Worm (Caenorhabditis elegans): Measurements from ENCODE around the gene dim-1.
A peak's percentile ranks its signal among the peaks of the same experiment; 100 is the strongest.

Gene dim-1

ce11 chrX:8103899-8104298 lies 45.9 kb upstream of the dim-1 start, which contains the start of gene K07E3.2 (continued):
- TF ChIP-seq Y48G9A.11 (GFP tag; IDR thresholded peaks at IDR 0.05) (no peak), daf-16 (GFP tag; optimal IDR thresholded peaks at IDR 0.05) (no peak), daf-16 (tag; optimal IDR thresholded peaks at IDR 0.05) (no peak), nhr-25 (tag; optimal IDR thresholded peaks at IDR 0.05; ENCODE audit: borderline replicate concordance, insufficient read depth) (no peak), ceh-62 (tag; optimal IDR thresholded peaks at IDR 0.05) (no peak), lin-39 (tag; optimal IDR thresholded peaks at IDR 0.05) (no peak), hmg-1.1 (GFP tag; IDR thresholded peaks at IDR 0.05) (peak; percentile 84), mep-1 (tag; optimal IDR thresholded peaks at IDR 0.05) (peak; percentile 41), ZK546.5 (tag; optimal IDR thresholded peaks at IDR 0.05) (no peak), unc-130 (GFP tag; optimal IDR thresholded peaks at IDR 0.05) (no peak), zfp-2 (tag; optimal IDR thresholded peaks at IDR 0.05) (no peak), attf-4 (tag; optimal IDR thresholded peaks at IDR 0.05) (no peak), lin-38 (GFP tag; IDR thresholded peaks at IDR 0.05) (no peak), egl-27 (tag; optimal IDR thresholded peaks at IDR 0.05) (no peak), mes-2 (tag; optimal IDR thresholded peaks at IDR 0.05; ENCODE audit: poor library complexity, severe bottlenecking) (peak; percentile 66), F26F4.8 (GFP tag; conservative IDR thresholded peaks at IDR 0.05) (no peak), nhr-102 (tag; optimal IDR thresholded peaks at IDR 0.05) (peak; percentile 52), unc-39 (tag; optimal IDR thresholded peaks at IDR 0.05) (no peak)

- TF ChIP-seq dve-1 (tag; optimal IDR thresholded peaks at IDR 0.05; ENCODE audit: insufficient read depth) (peak; percentile 23), lin-15B (tag; optimal IDR thresholded peaks at IDR 0.05) (no peak), F10B5.3 (tag; optimal IDR thresholded peaks at IDR 0.05) (no peak), nhr-77 (tag; optimal IDR thresholded peaks at IDR 0.05) (peak; percentile 13), pqm-1 (tag; optimal IDR thresholded peaks at IDR 0.05) (peak; percentile 53), nhr-28 (tag; optimal IDR thresholded peaks at IDR 0.05) (peak; percentile 8), fkh-10 (GFP tag; optimal IDR thresholded peaks at IDR 0.05) (no peak), daf-16 (GFP tag; optimal IDR thresholded peaks at IDR 0.05) (no peak), daf-16 (tag; optimal IDR thresholded peaks at IDR 0.05) (peak; percentile 51), nhr-6 (tag; optimal IDR thresholded peaks at IDR 0.05) (no peak), hlh-11 (tag; optimal IDR thresholded peaks at IDR 0.05) (peak; percentile 22), dmd-6 (GFP tag; IDR thresholded peaks at IDR 0.05) (peak; percentile 50; the same call in 1 of the 2 replicates)
Measured at ce11 chrX:8098813-8099360, 40.9 kb upstream of the dim-1 start, which contains the start of gene catp-5. Gene catp-5 (minus strand): TSS chrX:8098863.

- TF ChIP-seq rbr-2 (tag; optimal IDR thresholded peaks at IDR 0.05) (no peak), arid-1 (GFP tag; conservative IDR thresholded peaks at IDR 0.05) (no peak), spr-1 (tag; optimal IDR thresholded peaks at IDR 0.05) (no peak), nhr-237 (tag; optimal IDR thresholded peaks at IDR 0.05) (no peak), daf-16 (GFP tag; optimal IDR thresholded peaks at IDR 0.05) (no peak), daf-16 (tag; optimal IDR thresholded peaks at IDR 0.05) (peak; percentile 13), mxl-3 (GFP tag; optimal IDR thresholded peaks at IDR 0.05) (peak; percentile 45), hlh-30 (tag; optimal IDR thresholded peaks at IDR 0.05; ENCODE audit: insufficient read depth) (peak; percentile 78), mep-1 (tag; optimal IDR thresholded peaks at IDR 0.05) (peak; percentile 4), nhr-48 (tag; optimal IDR thresholded peaks at IDR 0.05) (peak; percentile 43), nhr-25 (tag; optimal IDR thresholded peaks at IDR 0.05; ENCODE audit: borderline replicate concordance, insufficient read depth) (no peak), lin-39 (tag; optimal IDR thresholded peaks at IDR 0.05) (no peak), nhr-11 (tag; optimal IDR thresholded peaks at IDR 0.05) (peak; percentile 59), hlh-11 (tag; optimal IDR thresholded peaks at IDR 0.05) (peak; percentile 38), lin-29 (GFP tag; IDR thresholded peaks at IDR 0.05) (no peak), pha-4 (GFP tag; IDR thresholded peaks at IDR 0.05) (no peak), pha-4 (tag; optimal IDR thresholded peaks at IDR 0.05) (no peak), dmd-6 (GFP tag; IDR thresholded peaks at IDR 0.05) (peak; percentile 9; the same call in 1 of the 2 replicates), zip-2 (tag; optimal IDR thresholded peaks at IDR 0.05) (no peak), nhr-28 (tag; optimal IDR thresholded peaks at IDR 0.05) (peak; percentile 81), gei-8 (GFP tag; optimal IDR thresholded peaks at IDR 0.05) (peak; percentile 32), sdz-12 (GFP tag; optimal IDR thresholded peaks at IDR 0.05) (no peak), mdl-1 (tag; optimal IDR thresholded peaks at IDR 0.05) (peak in 1 of 2 experiments; percentile 47), unc-39 (tag; optimal IDR thresholded peaks at IDR 0.05) (no peak), dmd-9 (GFP tag; IDR thresholded peaks at IDR 0.05) (no peak), unc-62 (GFP tag; optimal IDR thresholded peaks at IDR 0.05 in 1 of 2) (peak in 1 of 2 experiments; percentile 64), unc-62 (tag; optimal IDR thresholded peaks at IDR 0.05) (no peak), nhr-102 (tag; optimal IDR thresholded peaks at IDR 0.05) (no peak), ZK337.2 (GFP tag; IDR thresholded peaks at IDR 0.05) (no peak)
Measured at ce11 chrX:8089916-8090315, 31.9 kb upstream of the dim-1 start.

Data from whole organism, L4 larva.